Worm (Caenorhabditis elegans) whole organism, L2 larva: Measurements from ENCODE around the gene raga-1.

Experiments
- C34F6.9 ChIP-seq: fragments of 150-350 bp; optimal IDR thresholded peaks from 2 replicates; lab custom pipeline; 2014; ENCODE audit warnings: missing biosample characterization, missing genetic modification characterization
- F13H6.1 ChIP-seq: sonication (generic microtip); optimal IDR thresholded peaks from 2 replicates; lab custom pipeline; 2016; ENCODE audit warnings: missing genetic modification characterization, missing compliant biosample characterization
- R02D3.7 ChIP-seq: fragments of 150-350 bp; optimal IDR thresholded peaks from 2 replicates; lab custom pipeline; 2014; ENCODE audit warnings: missing biosample characterization, missing genetic modification characterization
- ZK546.5 ChIP-seq: sonication (generic microtip); optimal IDR thresholded peaks from 2 replicates; lab custom pipeline; 2017; ENCODE audit warnings: missing biosample characterization, missing genetic modification characterization
- alr-1 ChIP-seq: fragments of 150-350 bp; optimal IDR thresholded peaks from 2 replicates; lab custom pipeline; 2014; ENCODE audit warnings: missing biosample characterization, missing genetic modification characterization
- aly-2 ChIP-seq: fragments of 150-350 bp; optimal IDR thresholded peaks from 2 replicates; lab custom pipeline; 2014; ENCODE audit warnings: missing biosample characterization, missing genetic modification characterization
- blmp-1 ChIP-seq: sonication (generic microtip); optimal IDR thresholded peaks from 2 replicates; lab custom pipeline; 2017; ENCODE audit warnings: missing genetic modification characterization, mild to moderate bottlenecking, missing compliant biosample characterization, antibody characterized with exemption, moderate library complexity; ENCODE audit not compliant: insufficient read depth
- ceh-16 ChIP-seq: fragments of 150-350 bp; optimal IDR thresholded peaks from 2 replicates; lab custom pipeline; 2014; ENCODE audit warnings: missing biosample characterization, missing genetic modification characterization
- ceh-82 ChIP-seq: fragments of 150-350 bp; optimal IDR thresholded peaks from 2 replicates; lab custom pipeline; 2014; ENCODE audit warnings: missing biosample characterization, missing genetic modification characterization
- crh-2 ChIP-seq: sonication (generic microtip); optimal IDR thresholded peaks from 2 replicates; lab custom pipeline; 2017; ENCODE audit warnings: missing biosample characterization, missing genetic modification characterization
- dmd-4 ChIP-seq: sonication (generic microtip); optimal IDR thresholded peaks from 2 replicates; lab custom pipeline; 2017; ENCODE audit warnings: missing biosample characterization, missing genetic modification characterization
- egl-27 ChIP-seq: sonication (generic microtip); optimal IDR thresholded peaks from 3 replicates; lab custom pipeline; 2017; ENCODE audit warnings: missing biosample characterization, missing genetic modification reagents, missing genetic modification characterization
- elt-1 ChIP-seq: fragments of 150-350 bp; optimal IDR thresholded peaks from 2 replicates; lab custom pipeline; 2014; ENCODE audit warnings: missing biosample characterization, missing genetic modification characterization
- fos-1 ChIP-seq: fragments of 150-350 bp; optimal IDR thresholded peaks from 2 replicates; lab custom pipeline; 2014; ENCODE audit warnings: missing biosample characterization, missing genetic modification characterization
- gmeb-1 ChIP-seq: fragments of 150-350 bp; optimal IDR thresholded peaks from 2 replicates; lab custom pipeline; 2014; ENCODE audit warnings: missing biosample characterization, missing genetic modification characterization
- lin-39 ChIP-seq: fragments of 150-350 bp; optimal IDR thresholded peaks from 2 replicates; lab custom pipeline; 2014; ENCODE audit warnings: missing biosample characterization, missing genetic modification reagents, missing genetic modification characterization
- mab-5 ChIP-seq: fragments of 150-350 bp; optimal IDR thresholded peaks from 2 replicates; lab custom pipeline; 2014; ENCODE audit warnings: missing biosample characterization, missing genetic modification characterization
- mdl-1 ChIP-seq, 2 experiments: fragments of 150-350 bp in 1 of 2; sonication (generic microtip) in 1 of 2; optimal IDR thresholded peaks; 2 replicates each; lab custom pipeline; 2017; ENCODE audit warnings: missing biosample characterization in 2 of 2, missing genetic modification characterization in 2 of 2
- nhr-129 ChIP-seq: fragments of 150-350 bp; optimal IDR thresholded peaks from 2 replicates; lab custom pipeline; 2014; ENCODE audit warnings: missing biosample characterization, missing genetic modification characterization
- nhr-21 ChIP-seq: fragments of 150-350 bp; optimal IDR thresholded peaks from 2 replicates; lab custom pipeline; 2014; ENCODE audit warnings: missing biosample characterization, missing genetic modification characterization
- nhr-23 ChIP-seq: fragments of 150-350 bp; optimal IDR thresholded peaks from 2 replicates; lab custom pipeline; 2014; ENCODE audit warnings: missing biosample characterization, missing genetic modification reagents, missing genetic modification characterization
- nhr-237 ChIP-seq: fragments of 150-350 bp; optimal IDR thresholded peaks from 2 replicates; lab custom pipeline; 2014; ENCODE audit warnings: missing biosample characterization, missing genetic modification characterization
- nhr-6 ChIP-seq: fragments of 150-350 bp; optimal IDR thresholded peaks from 2 replicates; lab custom pipeline; 2014; ENCODE audit warnings: missing biosample characterization, missing genetic modification characterization
- peb-1 ChIP-seq: fragments of 150-350 bp; optimal IDR thresholded peaks from 2 replicates; lab custom pipeline; 2014; ENCODE audit warnings: missing biosample characterization, missing genetic modification characterization
- skn-1 ChIP-seq: sonication (generic microtip); optimal IDR thresholded peaks from 2 replicates; lab custom pipeline; 2017; ENCODE audit warnings: missing biosample characterization, missing genetic modification characterization
- sma-3 ChIP-seq: sonication (generic microtip); optimal IDR thresholded peaks from 2 replicates; lab custom pipeline; 2016; ENCODE audit warnings: missing genetic modification reagents, missing genetic modification characterization, missing compliant biosample characterization
- sma-9 ChIP-seq, 2 experiments: fragments of 150-350 bp in 1 of 2; sonication (generic microtip) in 1 of 2; optimal IDR thresholded peaks; 2 replicates each; lab custom pipeline; 2014 to 2016; ENCODE audit warnings: missing genetic modification characterization in 2 of 2, mild to moderate bottlenecking in 1 of 2, missing biosample characterization in 1 of 2, missing compliant biosample characterization in 1 of 2, missing genetic modification reagents in 1 of 2, moderate library complexity in 1 of 2
- snpc-4 ChIP-seq: fragments of 150-350 bp; optimal IDR thresholded peaks from 2 replicates; lab custom pipeline; 2014; ENCODE audit warnings: missing biosample characterization, missing genetic modification characterization
- unc-39 ChIP-seq: fragments of 150-350 bp; optimal IDR thresholded peaks from 2 replicates; lab custom pipeline; 2014; ENCODE audit warnings: missing biosample characterization, missing genetic modification characterization
- unc-55 ChIP-seq: fragments of 150-350 bp; sonication (generic microtip); optimal IDR thresholded peaks from 3 replicates; lab custom pipeline; 2014; ENCODE audit warnings: missing biosample characterization, missing genetic modification reagents, missing genetic modification characterization
- unc-62 ChIP-seq: fragments of 150-350 bp; optimal IDR thresholded peaks from 2 replicates; lab custom pipeline; 2014; ENCODE audit warnings: missing biosample characterization, missing genetic modification reagents, missing genetic modification characterization
- ztf-4 ChIP-seq: fragments of 150-350 bp; optimal IDR thresholded peaks from 2 replicates; lab custom pipeline; 2014; ENCODE audit warnings: missing biosample characterization, missing genetic modification characterization

The raga-1 gene

DNA sequence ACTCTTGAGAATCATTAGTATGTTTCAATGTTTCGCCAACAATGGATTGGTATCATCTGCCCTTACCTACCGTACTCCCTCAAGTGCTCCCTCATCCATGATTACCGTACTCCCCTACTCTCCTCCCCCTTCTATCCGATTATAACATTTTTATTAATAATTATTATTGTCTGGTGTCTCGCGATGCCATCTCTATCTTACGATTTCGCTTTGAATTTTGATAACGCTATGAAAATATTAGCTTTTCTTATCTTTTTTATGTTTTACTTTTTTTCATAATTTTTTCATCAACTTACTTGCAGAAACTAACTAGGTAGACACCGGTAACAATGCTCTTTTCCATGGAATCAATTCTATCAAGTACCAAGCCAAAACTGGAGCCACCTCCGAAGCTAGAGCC lies 19.5 kb upstream of the raga-1 start, which contains the start of gene unc-130:
TSS of gene unc-130 (plus strand) at position 301 of the 400 bp plus-strand sequence.
- TF ChIP-seq fos-1 (tag; lab: Kevin White, UChicago) (peak; percentile 5), nhr-129 (tag; lab: Kevin White, UChicago) (no peak), peb-1 (tag; lab: Kevin White, UChicago) (no peak), unc-62 (GFP tag; lab: Kevin White, UChicago) (no peak), elt-1 (tag; lab: Kevin White, UChicago) (no peak), C34F6.9 (tag; lab: Kevin White, UChicago) (no peak), lin-39 (tag; lab: Kevin White, UChicago) (no peak)

DNA sequence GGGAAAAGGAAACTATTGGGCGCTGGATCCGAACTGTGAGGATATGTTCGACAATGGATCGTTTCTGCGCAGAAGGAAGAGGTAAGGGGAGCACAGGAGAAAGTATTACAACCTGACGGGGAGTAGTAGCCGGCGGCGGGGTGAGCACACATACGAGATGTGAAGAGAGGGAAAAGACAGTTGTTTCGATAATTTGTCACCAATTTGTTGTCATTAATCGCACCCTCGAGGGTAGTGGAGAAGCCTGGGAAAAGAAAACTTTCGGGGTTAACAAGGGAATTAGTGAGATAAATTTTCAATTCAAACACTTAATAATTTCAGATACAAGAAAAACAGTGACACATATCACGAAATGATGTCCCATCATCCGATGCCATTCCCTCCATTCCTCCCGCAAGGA lies 18.1 kb upstream of the raga-1 start:
- TF ChIP-seq F13H6.1 (tag; lab: Kevin White, UChicago) = no peak
- TF ChIP-seq ceh-16 (tag; lab: Kevin White, UChicago) = no peak
- TF ChIP-seq fos-1 (tag; lab: Kevin White, UChicago) = no peak
- no peak for TF ChIP-seq aly-2 (tag; lab: Kevin White, UChicago)
- no peak for TF ChIP-seq unc-62 (GFP tag; lab: Kevin White, UChicago)
- no peak for TF ChIP-seq unc-55 (GFP tag; lab: Kevin White, UChicago)
- TF ChIP-seq mdl-1 (tag; optimal IDR thresholded peaks at IDR 0.05; lab: Kevin White, UChicago) = no peak
- TF ChIP-seq C34F6.9 (tag; lab: Kevin White, UChicago) = no peak
- no peak for TF ChIP-seq R02D3.7 (tag; lab: Kevin White, UChicago)

DNA sequence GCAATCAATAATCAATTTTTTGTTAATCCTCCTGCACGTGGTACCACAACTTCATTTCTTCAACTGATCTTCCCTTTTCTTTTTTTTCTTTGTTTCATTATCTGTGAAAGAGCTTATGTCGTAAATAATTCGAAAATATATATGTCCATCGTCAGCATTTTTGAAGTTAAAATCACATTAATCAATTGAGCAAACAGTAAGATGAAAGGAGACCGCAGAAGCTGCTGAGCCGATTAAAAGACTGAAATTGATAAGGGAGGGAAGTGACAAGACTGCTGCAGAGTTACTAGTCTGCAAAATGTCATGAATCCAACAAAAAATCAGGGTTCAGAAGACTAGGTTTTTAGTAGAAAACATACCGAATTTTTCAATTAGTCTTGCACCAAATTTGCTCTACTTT lies 17.4 kb upstream of the raga-1 start:
- TF ChIP-seq fos-1 (tag; lab: Kevin White, UChicago) = peak; percentile 46
- no peak for TF ChIP-seq ztf-4 (tag; lab: Kevin White, UChicago)

DNA sequence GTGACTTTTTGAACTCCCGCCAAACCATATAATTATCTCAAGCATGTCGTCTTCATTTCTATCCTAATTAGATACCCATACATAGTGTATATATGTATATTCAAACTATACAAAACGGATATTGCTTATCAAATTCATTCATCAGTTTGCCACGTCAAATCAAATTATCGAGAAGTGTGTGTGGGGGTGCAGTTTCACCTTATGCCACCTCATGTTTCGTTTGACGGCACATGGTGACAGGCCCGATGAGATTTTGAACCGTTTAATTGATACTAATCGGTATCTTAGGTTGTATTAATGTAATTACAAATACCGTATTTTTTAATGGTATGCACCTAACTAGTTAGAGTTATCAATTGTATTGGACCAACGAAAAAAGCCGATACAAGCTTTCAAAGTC lies 16.5 kb upstream of the raga-1 start:
- no peak for TF ChIP-seq ceh-82 (tag; lab: Kevin White, UChicago)
- TF ChIP-seq, all 48 proteins: peak for 0

DNA sequence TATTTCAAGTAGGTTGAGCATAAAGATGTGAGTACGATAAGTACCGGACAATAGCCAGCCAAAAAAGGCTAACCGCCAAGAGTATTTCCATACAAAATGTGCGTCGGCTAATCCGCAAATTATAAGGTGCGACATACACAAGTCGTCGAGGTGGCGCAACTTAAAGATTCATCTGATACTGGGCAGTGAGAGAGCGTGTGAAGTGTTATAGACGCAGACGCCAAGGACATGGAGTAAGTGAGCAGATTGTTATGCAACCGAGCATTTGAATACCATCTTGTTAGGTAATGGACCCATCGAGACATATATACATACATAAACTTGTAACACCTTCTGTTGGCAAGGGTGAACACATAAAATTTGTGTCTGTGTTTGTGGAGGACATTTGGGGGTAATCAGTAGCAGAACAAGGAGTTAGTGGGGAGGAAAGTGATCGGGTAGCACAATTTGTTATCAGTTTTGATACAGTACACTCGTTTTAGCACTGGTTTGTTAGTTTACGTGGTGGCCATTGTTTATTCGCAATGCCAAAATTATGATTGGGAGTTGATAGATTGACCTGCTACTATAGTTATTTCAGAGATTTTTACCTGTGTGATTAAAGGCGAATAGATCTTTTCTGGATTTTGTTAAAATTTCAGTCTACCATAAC lies 15.8 kb upstream of the raga-1 start:
- TF ChIP-seq snpc-4 (tag; lab: Kevin White, UChicago) (no peak), fos-1 (tag; lab: Kevin White, UChicago) (peak; percentile 32)

DNA sequence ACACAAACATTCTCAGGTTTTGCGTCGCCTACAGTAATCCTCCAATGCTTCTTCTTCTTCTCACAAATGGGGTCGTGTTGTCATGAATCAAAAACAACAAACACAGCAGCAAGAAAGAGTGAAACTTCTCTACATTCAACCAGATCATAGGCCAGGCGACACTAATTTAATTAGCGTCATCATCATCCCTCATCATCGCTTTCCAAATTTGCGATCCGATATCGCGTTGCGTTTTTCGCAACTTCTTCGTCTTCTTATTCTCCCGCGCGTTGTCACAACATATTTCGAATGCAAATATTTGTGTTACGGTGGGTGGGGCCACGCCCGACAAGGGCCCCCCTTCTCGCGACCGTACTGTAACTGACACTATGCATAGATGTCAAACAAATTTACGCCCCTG lies 14.7 kb upstream of the raga-1 start:
- TF ChIP-seq nhr-21 (tag; lab: Kevin White, UChicago) (no peak), gmeb-1 (tag; lab: Kevin White, UChicago) (no peak), mdl-1 (tag; optimal IDR thresholded peaks at IDR 0.05; lab: Kevin White, UChicago) (no peak), crh-2 (tag; lab: Kevin White, UChicago) (no peak), mab-5 (tag; lab: Kevin White, UChicago) (no peak), aly-2 (tag; lab: Kevin White, UChicago) (no peak), skn-1 (tag; lab: Kevin White, UChicago) (no peak), snpc-4 (tag; lab: Kevin White, UChicago) (no peak), elt-1 (tag; lab: Kevin White, UChicago) (no peak), unc-39 (tag; lab: Kevin White, UChicago) (no peak), nhr-23 (no peak), ceh-82 (tag; lab: Kevin White, UChicago) (no peak), blmp-1 (no peak), unc-55 (GFP tag; lab: Kevin White, UChicago) (no peak)

DNA sequence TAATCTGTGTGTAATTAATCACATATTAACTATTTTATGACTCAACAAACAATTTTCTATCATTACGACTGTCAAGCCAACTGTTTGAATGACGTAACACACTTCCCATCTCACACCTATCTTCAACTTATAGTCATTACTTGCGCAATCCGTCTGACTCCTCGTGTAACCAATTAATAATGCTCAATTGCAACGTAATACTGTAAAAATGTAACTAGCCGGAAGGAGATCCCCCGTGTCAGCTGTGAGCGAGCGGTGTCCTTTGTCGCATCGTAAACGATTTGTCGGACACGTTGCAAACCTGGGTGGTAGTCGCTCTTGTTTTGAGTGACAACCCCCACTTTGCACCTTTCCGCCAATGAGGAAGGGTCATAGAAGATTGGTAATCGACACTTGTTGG lies 13.0 kb upstream of the raga-1 start:
- no peak for TF ChIP-seq F13H6.1 (tag; lab: Kevin White, UChicago)
- TF ChIP-seq alr-1 (tag; lab: Kevin White, UChicago) = no peak
- no peak for TF ChIP-seq sma-3 (GFP tag; lab: Kevin White, UChicago)
- no peak for TF ChIP-seq ceh-16 (tag; lab: Kevin White, UChicago)
- no peak for TF ChIP-seq ceh-82 (tag; lab: Kevin White, UChicago)
- no peak for TF ChIP-seq sma-9 (GFP tag; optimal IDR thresholded peaks at IDR 0.05; lab: Kevin White, UChicago)
- no peak for TF ChIP-seq sma-9 (tag; optimal IDR thresholded peaks at IDR 0.05; lab: Kevin White, UChicago)
- TF ChIP-seq egl-27 = no peak
- no peak for TF ChIP-seq nhr-237 (tag; lab: Kevin White, UChicago)
- no peak for TF ChIP-seq unc-62 (GFP tag; lab: Kevin White, UChicago)
- TF ChIP-seq ZK546.5 (tag; lab: Kevin White, UChicago) = no peak
- no peak for TF ChIP-seq dmd-4
- no peak for TF ChIP-seq nhr-21 (tag; lab: Kevin White, UChicago)
- no peak for TF ChIP-seq nhr-6
- no peak for TF ChIP-seq skn-1 (tag; lab: Kevin White, UChicago)
- TF ChIP-seq crh-2 (tag; lab: Kevin White, UChicago) = no peak
- TF ChIP-seq elt-1 (tag; lab: Kevin White, UChicago) = no peak
- no peak for TF ChIP-seq aly-2 (tag; lab: Kevin White, UChicago)
- no peak for TF ChIP-seq lin-39 (tag; lab: Kevin White, UChicago)
- TF ChIP-seq unc-39 (tag; lab: Kevin White, UChicago) = no peak
